Worm (Caenorhabditis elegans) whole organism, early embryonic: ENCODE measurements around the gene gtl-1.

ENCODE experiments used
- F13C5.2 ChIP-seq: sonication (generic microtip); optimal IDR thresholded peaks from 2 replicates; lab custom pipeline; 2017; ENCODE audit warnings: mild to moderate bottlenecking, missing genetic modification characterization, inconsistent platforms, missing compliant biosample characterization
- aly-1 ChIP-seq: sonication (generic microtip); optimal IDR thresholded peaks from 2 replicates; lab custom pipeline; 2016; ENCODE audit warnings: missing genetic modification characterization, missing compliant biosample characterization
- ets-7 ChIP-seq: sonication (generic microtip); optimal IDR thresholded peaks from 2 replicates; lab custom pipeline; 2016; ENCODE audit warnings: missing genotype, missing genetic modification characterization, missing compliant biosample characterization
- flt-1 ChIP-seq: fragments of 200-800 bp; sonication (Bioruptor generic); IDR thresholded peaks from 2 replicates; pipeline ENCODE4 v1.3.6; 2022; ENCODE audit warnings: missing genetic modification characterization, missing compliant biosample characterization
- tra-4 ChIP-seq: sonication (generic microtip); optimal IDR thresholded peaks from 2 replicates; lab custom pipeline; 2017; ENCODE audit warnings: missing genetic modification characterization, missing compliant biosample characterization

ce11 chrIV:11287511-11287910 lies 28.2 kb upstream of the gtl-1 start, which contains the start of gene F54D1.6:
- TF ChIP-seq tra-4 (tag; lab: Kevin White, UChicago): no peak
- no peak for TF ChIP-seq flt-1 (GFP tag; lab: Robert Waterston, UW)
- TF ChIP-seq aly-1 (tag; lab: Kevin White, UChicago): no peak
- no peak for TF ChIP-seq ets-7 (tag; lab: Kevin White, UChicago)
- TF ChIP-seq F13C5.2: no peak
